Fruit fly (Drosophila melanogaster): ENCODE data around the gene trc.

The trc gene

dm6 chr3L:19861215-19861614, 27.1 kb upstream of the trc start (continued):
- TF ChIP-seq CG18011 (GFP tag; optimal IDR thresholded peaks at IDR 0.05) (peak; percentile 31), ken (GFP tag; IDR thresholded peaks at IDR 0.05) (peak; percentile 48; the same call in 1 of the 3 replicates), Atf6 (GFP tag; IDR thresholded peaks at IDR 0.05) (0 out of 2 replicates have a peak, but pooled peaks have one; percentile 28), Lim3 (GFP tag; IDR thresholded peaks at IDR 0.05) (no peak), CG34224 (GFP tag; IDR thresholded peaks at IDR 0.05; ENCODE audit: partially characterized antibody) (no peak; the same call in 2 of the 3 replicates), CG6175 (GFP tag; IDR thresholded peaks at IDR 0.05) (no peak), az2 (GFP tag; optimal IDR thresholded peaks at IDR 0.05) (no peak), org-1 (GFP tag; optimal IDR thresholded peaks at IDR 0.05) (no peak), Ets97D (GFP tag; optimal IDR thresholded peaks at IDR 0.05) (peak; percentile 48), wdn (GFP tag; IDR thresholded peaks at IDR 0.05) (no peak), CG11695 (GFP tag; IDR thresholded peaks at IDR 0.05) (no peak), CG6765 (GFP tag; optimal IDR thresholded peaks at IDR 0.05) (no peak), fu2 (GFP tag; optimal IDR thresholded peaks at IDR 0.05) (no peak), CG15601 (tag; optimal IDR thresholded peaks at IDR 0.05) (peak; percentile 37), kay (GFP tag; optimal IDR thresholded peaks at IDR 0.05) (no peak), sima (GFP tag; optimal IDR thresholded peaks at IDR 0.05) (no peak), CG7745 (tag; optimal IDR thresholded peaks at IDR 0.05) (no peak), ci (GFP tag; IDR thresholded peaks at IDR 0.05) (peak; percentile 66), ttk (GFP tag; IDR thresholded peaks at IDR 0.05) (no peak), Sox100B (GFP tag; optimal IDR thresholded peaks at IDR 0.05) (no peak), gsb (GFP tag; IDR thresholded peaks at IDR 0.05) (no peak), Sin3A (optimal IDR thresholded peaks at IDR 0.05) (no peak), CG12299 (tag; optimal IDR thresholded peaks at IDR 0.05) (no peak), Tbp (GFP tag; optimal IDR thresholded peaks at IDR 0.05) (no peak), Dip3 (GFP tag; optimal IDR thresholded peaks at IDR 0.05) (no peak), Scr (GFP tag; IDR thresholded peaks at IDR 0.05; ENCODE audit: partially characterized antibody) (peak; percentile 34; the same call in 1 of the 2 replicates), Awh (GFP tag; IDR thresholded peaks at IDR 0.05) (no peak), CG18599 (GFP tag; optimal IDR thresholded peaks at IDR 0.05) (peak; percentile 3), grau (tag; optimal IDR thresholded peaks at IDR 0.05) (peak; percentile 9), wor (GFP tag; IDR thresholded peaks at IDR 0.05) (no peak), sob (GFP tag; IDR thresholded peaks at IDR 0.05) (no peak; the same call in 1 of the 2 replicates), CG1024 (GFP tag; IDR thresholded peaks at IDR 0.05) (no peak), CG10274 (GFP tag; optimal IDR thresholded peaks at IDR 0.05) (no peak), hth (optimal IDR thresholded peaks at IDR 0.05) (no peak), Dbx (GFP tag; IDR thresholded peaks at IDR 0.05) (0 out of 3 replicates have a peak, but pooled peaks have one; percentile 26), HHEX (GFP tag; optimal IDR thresholded peaks at IDR 0.05) (no peak), Fer3 (tag; optimal IDR thresholded peaks at IDR 0.05) (no peak), ap (GFP tag; IDR thresholded peaks at IDR 0.05) (no peak), HmgD (GFP tag; optimal IDR thresholded peaks at IDR 0.05) (no peak), ranshi (GFP tag; IDR thresholded peaks at IDR 0.05) (no peak), CG16813 (GFP tag; IDR thresholded peaks at IDR 0.05; ENCODE audit: partially characterized antibody) (peak; percentile 32; the same call in 1 of the 3 replicates), NfI (GFP tag; optimal IDR thresholded peaks at IDR 0.05) (peak; percentile 68), CG15696 (tag; optimal IDR thresholded peaks at IDR 0.05) (no peak), nmo (GFP tag; optimal IDR thresholded peaks at IDR 0.05) (peak; percentile 7), sug (tag; optimal IDR thresholded peaks at IDR 0.05) (peak; percentile 46), sens (GFP tag) (no peak), B-H2 (GFP tag; optimal IDR thresholded peaks at IDR 0.05) (peak; percentile 68), lbe (GFP tag; optimal IDR thresholded peaks at IDR 0.05) (no peak), CG3407 (GFP tag; optimal IDR thresholded peaks at IDR 0.05) (no peak), sr (GFP tag; IDR thresholded peaks at IDR 0.05) (no peak), Nf-YC (tag; optimal IDR thresholded peaks at IDR 0.05) (no peak), Dek (tag; optimal IDR thresholded peaks at IDR 0.05) (no peak)
